Fruit fly (Drosophila melanogaster) whole organism, wandering third instar larva: ENCODE data around the gene CG31174.

Experiments used
- Abd-B ChIP-seq: fragments of >200 bp; optimal IDR thresholded peaks from 2 replicates; lab custom pipeline; 2017; ENCODE audit warnings: missing biosample characterization, missing genetic modification characterization
- CG32264 ChIP-seq: fragments of 200-800 bp; sonication (Bioruptor generic); optimal IDR thresholded peaks from 2 replicates; lab custom pipeline; 2016; ENCODE audit warnings: missing biosample characterization, missing genetic modification characterization
- CG9705 ChIP-seq: fragments of 200-800 bp; sonication (Bioruptor generic); optimal IDR thresholded peaks from 2 replicates; lab custom pipeline; 2018; ENCODE audit warnings: missing biosample characterization, mild to moderate bottlenecking, missing genetic modification characterization
- CrebA ChIP-seq: fragments of 200-800 bp; sonication (Bioruptor generic); optimal IDR thresholded peaks from 2 replicates; lab custom pipeline; 2016; ENCODE audit warnings: missing biosample characterization, mild to moderate bottlenecking, missing genetic modification characterization, borderline replicate concordance
- Dfd ChIP-seq: fragments of >200 bp; optimal IDR thresholded peaks from 2 replicates; lab custom pipeline; 2017; ENCODE audit warnings: missing biosample characterization, missing genetic modification characterization
- Dif ChIP-seq: fragments of 200-275, 200-300 bp; sonication (Bioruptor generic); optimal IDR thresholded peaks from 2 replicates; lab custom pipeline; 2018; ENCODE audit warnings: missing biosample characterization, missing genetic modification characterization; ENCODE audit not compliant: partially characterized antibody
- GATAd ChIP-seq: sonication (Bioruptor generic); optimal IDR thresholded peaks from 2 replicates; lab custom pipeline; 2016; ENCODE audit warnings: missing biosample characterization, missing genetic modification characterization
- HLH106 ChIP-seq: fragments of 200-800 bp; optimal IDR thresholded peaks from 3 replicates; lab custom pipeline; 2019; ENCODE audit warnings: missing biosample characterization, mild to moderate bottlenecking, missing genetic modification characterization, moderate library complexity
- Hnf4 ChIP-seq: fragments of 200-800 bp; sonication (Bioruptor generic); optimal IDR thresholded peaks from 2 replicates; lab custom pipeline; 2016; ENCODE audit warnings: missing biosample characterization, mild to moderate bottlenecking, missing genetic modification characterization
- Hr78 ChIP-seq: fragments of >200 bp; optimal IDR thresholded peaks from 2 replicates; lab custom pipeline; 2017; ENCODE audit warnings: missing biosample characterization, missing genetic modification characterization
- Hr83 ChIP-seq: fragments of 200-300 bp; sonication (Bioruptor generic); optimal IDR thresholded peaks from 2 replicates; lab custom pipeline; 2016; ENCODE audit warnings: missing biosample characterization, mild to moderate bottlenecking, missing genetic modification characterization, moderate library complexity; ENCODE audit not compliant: poor library complexity, severe bottlenecking
- Jra ChIP-seq: sonication (Bioruptor generic); optimal IDR thresholded peaks from 2 replicates; lab custom pipeline; 2016; ENCODE audit warnings: missing biosample characterization, missing genetic modification characterization
- Mio ChIP-seq: sonication (Bioruptor generic); optimal IDR thresholded peaks from 2 replicates; lab custom pipeline; 2016; ENCODE audit warnings: missing biosample characterization, missing genetic modification characterization
- Myc ChIP-seq: fragments of >200 bp; optimal IDR thresholded peaks from 2 replicates; lab custom pipeline; 2017
- N ChIP-seq: fragments of >200 bp; optimal IDR thresholded peaks from 2 replicates; lab custom pipeline; 2018; ENCODE audit warnings: missing biosample characterization, missing external identifiers, missing genetic modification characterization
- OdsH ChIP-seq: fragments of 200-800 bp; sonication (Bioruptor generic); optimal IDR thresholded peaks from 2 replicates; lab custom pipeline; 2016; ENCODE audit warnings: missing biosample characterization, mild to moderate bottlenecking, missing genetic modification characterization
- Rel ChIP-seq, 2 experiments: fragments of 200-800 bp; sonication (Bioruptor generic) in 1 of 2; optimal IDR thresholded peaks; 2 replicates in 1 of 2; 3 replicates in 1 of 2; lab custom pipeline; 2016 to 2019; ENCODE audit warnings: mild to moderate bottlenecking in 2 of 2, missing biosample characterization in 2 of 2, missing genetic modification characterization in 2 of 2, moderate library complexity in 1 of 2
- Sp1 ChIP-seq: fragments of 200-800 bp; sonication (Bioruptor generic); optimal IDR thresholded peaks from 3 replicates; lab custom pipeline; 2019; ENCODE audit warnings: missing biosample characterization, mild to moderate bottlenecking, missing genetic modification characterization, moderate library complexity
- Vsx2 ChIP-seq: fragments of 200-300, 225-300 bp; sonication (Bioruptor generic); optimal IDR thresholded peaks from 2 replicates; lab custom pipeline; 2018; ENCODE audit warnings: missing biosample characterization, missing genetic modification characterization; ENCODE audit not compliant: partially characterized antibody
- br ChIP-seq: fragments of 200-800 bp; sonication (Bioruptor generic); optimal IDR thresholded peaks from 2 replicates; lab custom pipeline; 2016; ENCODE audit warnings: missing biosample characterization, missing genetic modification characterization
- brk ChIP-seq: fragments of 200-800 bp; sonication (Bioruptor generic); optimal IDR thresholded peaks from 2 replicates; lab custom pipeline; 2016; ENCODE audit warnings: missing biosample characterization, mild to moderate bottlenecking, missing genetic modification characterization
- dl ChIP-seq, 2 experiments: fragments of 175-275, 200-275 bp in 1 of 2; fragments of 200-275 bp in 1 of 2; sonication (Bioruptor generic); optimal IDR thresholded peaks; lab custom pipeline; 2018; ENCODE audit warnings: mild to moderate bottlenecking in 2 of 2, missing biosample characterization in 2 of 2, missing genetic modification characterization in 2 of 2, moderate library complexity in 2 of 2; ENCODE audit not compliant: partially characterized antibody in 2 of 2, insufficient read depth in 1 of 2
- dmrt93B ChIP-seq: fragments of 200-800 bp; sonication (Bioruptor generic); optimal IDR thresholded peaks from 2 replicates; lab custom pipeline; 2018; ENCODE audit warnings: missing biosample characterization, mild to moderate bottlenecking, missing genetic modification characterization
- dsf ChIP-seq: sonication (Bioruptor generic); optimal IDR thresholded peaks from 2 replicates; lab custom pipeline; 2016; ENCODE audit warnings: missing biosample characterization, missing genetic modification characterization, borderline replicate concordance
- ey ChIP-seq: fragments of 200-800 bp; sonication (Bioruptor generic); optimal IDR thresholded peaks from 2 replicates; lab custom pipeline; 2016; ENCODE audit warnings: missing biosample characterization, missing genetic modification characterization
- foxo ChIP-seq, 2 experiments: fragments of 200-800 bp; sonication (Bioruptor generic); optimal IDR thresholded peaks; 2 replicates in 1 of 2; 3 replicates in 1 of 2; lab custom pipeline; 2016 to 2017; ENCODE audit warnings: missing biosample characterization in 2 of 2, missing genetic modification characterization in 2 of 2
- fru ChIP-seq: fragments of 200-800 bp; sonication (Bioruptor generic); optimal IDR thresholded peaks from 3 replicates; lab custom pipeline; 2016; ENCODE audit warnings: missing biosample characterization, mild to moderate bottlenecking, missing genetic modification characterization
- h ChIP-seq: fragments of 200-800 bp; sonication (Bioruptor generic); optimal IDR thresholded peaks from 3 replicates; lab custom pipeline; 2016; ENCODE audit warnings: missing biosample characterization, mild to moderate bottlenecking, missing genetic modification characterization
- jim ChIP-seq: fragments of 175-275, 200-325 bp; sonication (Bioruptor generic); optimal IDR thresholded peaks from 2 replicates; lab custom pipeline; 2016; ENCODE audit warnings: missing biosample characterization, mild to moderate bottlenecking, missing genetic modification characterization
- lola ChIP-seq: fragments of >200 bp; optimal IDR thresholded peaks from 2 replicates; lab custom pipeline; 2017; ENCODE audit warnings: missing biosample characterization, missing genetic modification characterization
- pan ChIP-seq: fragments of >200 bp; optimal IDR thresholded peaks from 2 replicates; lab custom pipeline; 2017
- psq ChIP-seq: fragments of 200-800 bp; sonication (Bioruptor generic); optimal IDR thresholded peaks from 3 replicates; lab custom pipeline; 2017; ENCODE audit warnings: missing biosample characterization, mild to moderate bottlenecking, missing genetic modification characterization, moderate library complexity
- rgr ChIP-seq: fragments of 200-800 bp; sonication (Bioruptor generic); optimal IDR thresholded peaks from 3 replicates; lab custom pipeline; 2016; ENCODE audit warnings: missing biosample characterization, mild to moderate bottlenecking, missing genetic modification characterization
- sage ChIP-seq: fragments of 200-800 bp; sonication (Bioruptor generic); optimal IDR thresholded peaks from 2 replicates; lab custom pipeline; 2016; ENCODE audit warnings: missing biosample characterization, mild to moderate bottlenecking, missing genetic modification characterization
- sv ChIP-seq: fragments of 200-800 bp; sonication (Bioruptor generic); optimal IDR thresholded peaks from 3 replicates; lab custom pipeline; 2016; ENCODE audit warnings: missing biosample characterization, missing genetic modification characterization
- tai ChIP-seq: sonication (Bioruptor generic); optimal IDR thresholded peaks from 2 replicates; lab custom pipeline; 2016; ENCODE audit warnings: missing biosample characterization, missing genetic modification characterization
- usp ChIP-seq: fragments of >200 bp; optimal IDR thresholded peaks from 2 replicates; lab custom pipeline; 2017; ENCODE audit warnings: missing biosample characterization, missing genetic modification characterization
- woc ChIP-seq: sonication (Bioruptor generic); optimal IDR thresholded peaks from 2 replicates; lab custom pipeline; 2016; ENCODE audit warnings: missing biosample characterization, mild to moderate bottlenecking, missing genetic modification characterization

Gene CG31174

DNA sequence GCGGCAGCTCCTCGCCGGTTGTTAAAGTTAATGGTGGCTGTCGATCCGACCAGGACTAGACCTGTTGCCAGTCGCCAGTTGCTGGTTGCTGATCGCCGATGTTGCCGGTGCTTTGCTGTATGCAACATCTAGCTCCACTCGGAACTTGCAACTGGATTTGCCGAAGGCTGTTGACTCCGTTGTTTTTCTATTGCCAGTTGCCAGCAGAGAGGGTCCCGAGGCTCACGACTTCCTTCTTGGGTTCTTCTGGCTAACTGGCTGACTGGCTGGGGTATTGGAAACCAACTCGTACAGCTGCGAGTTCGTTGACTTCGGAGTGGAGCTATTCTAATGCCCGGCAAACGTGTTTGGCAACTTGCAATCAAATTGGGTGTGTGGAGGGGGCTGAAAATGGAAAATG lies 38.3 kb downstream of the CG31174 start:
- TF ChIP-seq Hnf4 (GFP tag; lab: Kevin White, UChicago) (no peak), CrebA (no peak), sage (GFP tag; lab: Kevin White, UChicago) (no peak), dl (GFP tag; optimal IDR thresholded peaks at IDR 0.05; lab: Kevin White, UChicago; ENCODE audit: insufficient read depth in 1 of 2, partially characterized antibody in 2 of 2) (no peak), usp (no peak), Vsx2 (no peak), Hr78 (GFP tag; lab: Kevin White, UChicago) (no peak), Dfd (GFP tag; lab: Kevin White, UChicago) (no peak), psq (GFP tag; lab: Kevin White, UChicago) (no peak), tai (GFP tag; lab: Kevin White, UChicago) (no peak), OdsH (GFP tag; lab: Kevin White, UChicago) (no peak), fru (GFP tag; lab: Kevin White, UChicago) (no peak), dmrt93B (GFP tag; lab: Kevin White, UChicago) (no peak), Sp1 (GFP tag; lab: Kevin White, UChicago) (no peak)

DNA sequence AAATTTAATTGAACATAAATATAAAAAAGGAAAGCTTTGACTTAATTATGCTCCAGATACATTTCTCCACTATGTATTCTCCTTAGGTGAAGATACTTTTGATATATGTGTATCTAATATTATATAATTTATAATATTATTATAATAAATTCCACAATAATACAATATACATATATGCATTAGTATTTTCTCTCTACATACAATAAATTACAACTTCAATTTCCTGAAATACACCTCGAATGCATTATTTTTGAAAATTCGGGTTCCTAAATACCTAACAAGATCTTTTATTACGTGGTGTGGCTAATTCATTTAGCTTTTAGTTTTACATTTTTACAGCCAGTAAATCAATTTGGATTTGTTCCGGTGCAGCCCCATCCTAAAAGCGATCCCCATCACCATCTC lies 39.0 kb downstream of the CG31174 start:
- TF ChIP-seq Dif (GFP tag; lab: Kevin White, UChicago) (no peak), usp (no peak), h (no peak), sage (GFP tag; lab: Kevin White, UChicago) (no peak), pan (lab: Kevin White, UChicago) (no peak), brk (GFP tag; lab: Kevin White, UChicago) (no peak), tai (GFP tag; lab: Kevin White, UChicago) (no peak), woc (GFP tag; lab: Kevin White, UChicago) (no peak), GATAd (GFP tag; lab: Kevin White, UChicago) (no peak), br (GFP tag; lab: Kevin White, UChicago) (no peak)

DNA sequence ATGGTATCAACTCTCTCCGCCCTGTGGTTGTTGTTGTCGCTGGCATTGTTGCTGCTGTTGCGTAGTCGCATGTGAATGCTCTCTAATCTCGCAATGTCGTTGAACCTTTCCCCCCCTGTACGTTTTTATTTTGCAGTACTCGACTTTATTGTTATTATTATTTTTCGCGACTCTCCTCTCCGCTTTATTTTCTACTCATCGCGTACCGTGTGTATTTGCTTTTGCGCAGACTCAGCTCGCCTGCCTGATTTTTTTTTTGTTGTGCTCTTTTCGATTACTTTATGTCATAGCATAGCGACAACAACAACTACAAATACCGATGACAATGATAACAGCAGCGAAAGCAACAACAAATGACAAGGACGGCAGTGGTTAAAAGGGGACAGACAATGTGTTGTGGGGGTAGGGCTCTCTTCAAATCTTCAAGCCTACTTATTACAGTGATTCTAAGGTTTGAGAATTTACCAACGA lies 39.8 kb downstream of the CG31174 start:
- no peak for TF ChIP-seq pan (lab: Kevin White, UChicago)
- TF ChIP-seq brk (GFP tag; lab: Kevin White, UChicago), result no peak
- no peak for TF ChIP-seq Sp1 (GFP tag; lab: Kevin White, UChicago)
- TF ChIP-seq HLH106 (tag; lab: Kevin White, UChicago), result no peak
- TF ChIP-seq Hnf4 (GFP tag; lab: Kevin White, UChicago), result peak; percentile 15
- no peak for TF ChIP-seq ey
- TF ChIP-seq CG9705 (GFP tag; lab: Kevin White, UChicago), result no peak
- TF ChIP-seq br (GFP tag; lab: Kevin White, UChicago), result peak; percentile 36
- no peak for TF ChIP-seq jim (GFP tag; lab: Kevin White, UChicago)
- TF ChIP-seq Mio (GFP tag; lab: Kevin White, UChicago), result no peak
- no peak for TF ChIP-seq Rel (GFP tag; optimal IDR thresholded peaks at IDR 0.05; lab: Kevin White, UChicago)
- TF ChIP-seq Rel (tag; optimal IDR thresholded peaks at IDR 0.05; lab: Kevin White, UChicago), result peak; percentile 44
- TF ChIP-seq Abd-B (GFP tag; lab: Kevin White, UChicago), result no peak
- TF ChIP-seq CrebA, result no peak
- no peak for TF ChIP-seq N
- TF ChIP-seq Hr78 (GFP tag; lab: Kevin White, UChicago), result no peak
- peak; percentile 25 for TF ChIP-seq fru (GFP tag; lab: Kevin White, UChicago)
- no peak for TF ChIP-seq GATAd (GFP tag; lab: Kevin White, UChicago)
- no peak for TF ChIP-seq Dfd (GFP tag; lab: Kevin White, UChicago)
- TF ChIP-seq CG32264 (GFP tag; lab: Kevin White, UChicago), result no peak
- no peak for TF ChIP-seq lola
- TF ChIP-seq dmrt93B (GFP tag; lab: Kevin White, UChicago), result no peak
- no peak for TF ChIP-seq rgr (GFP tag; lab: Kevin White, UChicago)
- peak; percentile 74 for TF ChIP-seq tai (GFP tag; lab: Kevin White, UChicago)
- TF ChIP-seq dl (GFP tag; optimal IDR thresholded peaks at IDR 0.05; lab: Kevin White, UChicago; ENCODE audit: insufficient read depth in 1 of 2, partially characterized antibody in 2 of 2), result no peak
- peak; percentile 10 for TF ChIP-seq h
- TF ChIP-seq Hr83 (GFP tag; lab: Kevin White, UChicago), result no peak
- TF ChIP-seq OdsH (GFP tag; lab: Kevin White, UChicago), result no peak
- TF ChIP-seq Myc, result no peak
- no peak for TF ChIP-seq Jra
- TF ChIP-seq Dif (GFP tag; lab: Kevin White, UChicago), result peak; percentile 12
- peak; percentile 60 for TF ChIP-seq psq (GFP tag; lab: Kevin White, UChicago)
- TF ChIP-seq usp, result no peak
- TF ChIP-seq foxo (GFP tag; optimal IDR thresholded peaks at IDR 0.05; lab: Kevin White, UChicago), result peak; percentile 5 to 10
- TF ChIP-seq sv, result no peak
- peak; percentile 16 for TF ChIP-seq woc (GFP tag; lab: Kevin White, UChicago)
- peak; percentile 3 for TF ChIP-seq sage (GFP tag; lab: Kevin White, UChicago)
- peak; percentile 52 for TF ChIP-seq Vsx2
- no peak for TF ChIP-seq dsf (GFP tag; lab: Kevin White, UChicago)
